Worm (Caenorhabditis elegans): Measurements from ENCODE around the gene F32D8.2.

The F32D8.2 gene

ce11 chrV:10883478-10883877 is at the start of gene F32D8.2:
Gene F32D8.2 (plus strand): TSS chrV:10883778.
- no peak for TF ChIP-seq ztf-11 (tag; optimal IDR thresholded peaks at IDR 0.05)
- no peak for TF ChIP-seq R02D3.7 (tag; optimal IDR thresholded peaks at IDR 0.05)
- no peak for TF ChIP-seq fkh-10 (GFP tag; optimal IDR thresholded peaks at IDR 0.05)
- TF ChIP-seq unc-62 (GFP tag; optimal IDR thresholded peaks at IDR 0.05): no peak
- TF ChIP-seq lin-39 (tag; optimal IDR thresholded peaks at IDR 0.05): no peak
- TF ChIP-seq elt-3 (tag; optimal IDR thresholded peaks at IDR 0.05): no peak
- no peak for TF ChIP-seq nhr-11 (tag; optimal IDR thresholded peaks at IDR 0.05)
- TF ChIP-seq daf-12 (tag; optimal IDR thresholded peaks at IDR 0.05): no peak
- no peak for TF ChIP-seq ama-1 (optimal IDR thresholded peaks at IDR 0.05)
- no peak for TF ChIP-seq nhr-76 (tag; optimal IDR thresholded peaks at IDR 0.05)
- no peak for TF ChIP-seq nhr-77 (tag; optimal IDR thresholded peaks at IDR 0.05)
- TF ChIP-seq snpc-4 (tag; optimal IDR thresholded peaks at IDR 0.05): no peak
- no peak for TF ChIP-seq tbx-2 (tag; optimal IDR thresholded peaks at IDR 0.05)
- no peak for TF ChIP-seq jun-1 (tag; optimal IDR thresholded peaks at IDR 0.05)
- TF ChIP-seq lsy-12 (tag; optimal IDR thresholded peaks at IDR 0.05): no peak
- no peak for TF ChIP-seq elt-2 (tag; optimal IDR thresholded peaks at IDR 0.05)
- no peak for TF ChIP-seq hmg-11 (tag; optimal IDR thresholded peaks at IDR 0.05)

DNA sequence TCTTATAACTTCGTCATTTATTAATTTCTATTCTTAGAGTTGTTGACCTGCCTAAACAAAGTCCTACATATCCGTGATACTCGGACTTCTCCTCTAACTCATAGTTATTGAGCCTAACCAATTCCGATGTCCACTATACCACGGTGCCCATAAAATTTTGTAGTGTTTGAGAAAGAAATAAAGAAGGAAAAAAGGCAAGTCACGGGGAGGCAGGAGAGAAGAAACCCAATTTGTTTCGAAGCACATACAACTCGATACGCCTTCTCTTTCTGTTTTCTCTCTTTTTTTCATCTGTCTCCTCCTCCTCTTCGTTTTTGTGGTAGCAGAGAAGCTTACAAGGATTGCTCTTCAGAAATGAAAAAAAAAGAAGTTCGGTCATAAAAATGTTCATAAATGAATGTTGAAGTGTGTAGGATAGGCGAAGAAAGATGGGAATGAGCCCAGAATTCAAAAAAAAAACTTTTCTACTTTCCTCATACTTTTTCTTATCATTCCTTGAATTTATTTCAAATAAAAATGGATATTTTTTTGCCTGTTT is 48.8 kb upstream of the F32D8.2 start:
- TF ChIP-seq egl-5 (tag; optimal IDR thresholded peaks at IDR 0.05) (peak; percentile 53), nfya-1 (tag; optimal IDR thresholded peaks at IDR 0.05; ENCODE audit: insufficient read depth) (peak; percentile 11), eor-1 (tag; optimal IDR thresholded peaks at IDR 0.05) (no peak), ama-1 (optimal IDR thresholded peaks at IDR 0.05) (no peak), nhr-11 (tag; optimal IDR thresholded peaks at IDR 0.05) (no peak)

DNA sequence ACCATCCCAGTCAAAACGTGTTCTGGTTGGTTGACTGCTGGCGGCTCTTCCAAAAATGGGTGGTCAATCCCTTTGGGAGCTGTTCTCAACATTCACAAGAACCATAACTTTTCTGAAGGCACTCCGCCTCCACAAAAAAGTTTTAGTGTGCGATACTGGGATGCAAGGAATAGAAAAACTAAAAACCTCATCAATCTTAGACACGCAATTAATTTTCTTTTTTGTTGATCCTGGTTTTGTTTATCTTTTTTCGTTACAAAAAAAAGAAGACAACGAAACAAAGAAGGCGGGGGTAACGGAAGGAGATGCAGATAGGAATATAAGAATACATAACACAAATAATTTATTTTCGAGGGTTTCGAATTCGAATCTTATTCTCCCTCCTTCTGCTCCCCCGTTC is 45.4 kb upstream of the F32D8.2 start:
- TF ChIP-seq elt-2 (tag; optimal IDR thresholded peaks at IDR 0.05) (no peak), lin-39 (tag; optimal IDR thresholded peaks at IDR 0.05) (peak; percentile 39), nhr-12 (tag; optimal IDR thresholded peaks at IDR 0.05) (no peak), lin-15B (tag; optimal IDR thresholded peaks at IDR 0.05) (no peak)

ce11 chrV:10839398-10839797 is 44.2 kb upstream of the F32D8.2 start:
- TF ChIP-seq ceh-28 (tag; optimal IDR thresholded peaks at IDR 0.05) (no peak), egl-5 (tag; optimal IDR thresholded peaks at IDR 0.05) (no peak)

DNA sequence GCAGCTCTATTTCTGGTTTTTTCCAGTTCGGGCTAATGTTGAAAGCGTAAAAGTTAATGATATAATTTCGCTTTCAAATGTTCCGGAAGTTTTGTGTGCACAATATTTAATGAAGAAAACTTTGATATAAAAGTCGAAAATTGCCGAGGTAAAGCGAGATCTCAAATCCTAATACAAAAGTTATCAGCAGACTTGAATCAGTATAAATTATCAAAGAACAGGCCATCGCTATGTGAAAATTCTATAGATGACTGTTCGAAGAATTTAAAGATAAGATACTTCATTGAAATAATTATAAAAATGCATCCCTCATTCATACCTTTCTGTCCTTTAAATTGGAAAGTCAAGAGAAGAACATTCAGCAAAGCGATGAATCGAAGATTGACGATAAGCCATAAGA is 36.7 kb upstream of the F32D8.2 start, which contains the start of gene C29A12.6:
TSS of gene C29A12.6 (plus strand) at position 301 of the 400 bp plus-strand sequence.
- TF ChIP-seq skn-1 (tag; optimal IDR thresholded peaks at IDR 0.05) (no peak), pqm-1 (tag; optimal IDR thresholded peaks at IDR 0.05) (no peak), eor-1 (tag; optimal IDR thresholded peaks at IDR 0.05) (no peak), nhr-12 (tag; optimal IDR thresholded peaks at IDR 0.05) (no peak), ama-1 (optimal IDR thresholded peaks at IDR 0.05) (no peak), nhr-76 (tag; optimal IDR thresholded peaks at IDR 0.05) (no peak), elt-2 (tag; optimal IDR thresholded peaks at IDR 0.05) (no peak)

- no peak for TF ChIP-seq ceh-28 (tag; optimal IDR thresholded peaks at IDR 0.05)
- no peak for TF ChIP-seq eor-1 (tag; optimal IDR thresholded peaks at IDR 0.05)
Measured at ce11 chrV:10854197-10854596, 29.4 kb upstream of the F32D8.2 start.

DNA sequence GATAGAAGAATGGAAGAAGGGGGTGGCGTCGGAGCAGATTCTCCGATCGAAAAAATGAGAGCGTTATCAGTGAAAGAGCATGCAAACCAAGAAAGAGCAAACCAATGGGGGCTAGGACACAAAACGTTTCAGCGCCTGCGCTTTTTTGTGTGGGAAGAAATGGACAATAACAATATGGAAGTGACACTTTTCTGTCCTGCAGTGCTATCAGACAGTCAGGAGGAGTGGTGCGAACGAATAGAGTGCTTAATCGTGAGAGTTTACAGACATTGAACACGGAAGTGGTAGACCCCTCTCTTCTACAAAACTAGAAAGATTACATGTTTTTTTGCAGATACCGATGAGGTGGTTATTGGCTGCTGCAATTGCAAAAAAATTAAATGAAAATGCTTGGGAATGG is 28.2 kb upstream of the F32D8.2 start:
- TF ChIP-seq pha-4 (tag; optimal IDR thresholded peaks at IDR 0.05) (peak; percentile 26), nfya-1 (tag; optimal IDR thresholded peaks at IDR 0.05; ENCODE audit: insufficient read depth) (peak; percentile 1), elt-2 (tag; optimal IDR thresholded peaks at IDR 0.05) (peak; percentile 91), fkh-10 (GFP tag; optimal IDR thresholded peaks at IDR 0.05) (no peak), egl-27 (tag; optimal IDR thresholded peaks at IDR 0.05) (peak; percentile 35), jun-1 (tag; optimal IDR thresholded peaks at IDR 0.05) (peak; percentile 68), mml-1 (tag; optimal IDR thresholded peaks at IDR 0.05) (no peak), pqm-1 (tag; optimal IDR thresholded peaks at IDR 0.05) (peak; percentile 94), nhr-28 (tag; optimal IDR thresholded peaks at IDR 0.05) (no peak)
